Fruit fly (Drosophila melanogaster): ENCODE results near the gene Ost48.
A peak's percentile ranks its signal among the peaks of the same experiment; 100 is the strongest.

Gene Ost48

dm6 chrX:9133577-9134240 lies 24.6 kb downstream of the Ost48 start (continued):
- peak; percentile 92 for TF ChIP-seq grn (GFP tag; optimal IDR thresholded peaks at IDR 0.05)
- TF ChIP-seq CG5180 (GFP tag; optimal IDR thresholded peaks at IDR 0.05) = peak; percentile 37
- TF ChIP-seq insv (GFP tag; optimal IDR thresholded peaks at IDR 0.05) = peak in 1 of 2 experiments; percentile 83
- peak; percentile 11 for TF ChIP-seq cad (GFP tag; optimal IDR thresholded peaks at IDR 0.05)

- peak; percentile 84 for TF ChIP-seq cad (GFP tag; optimal IDR thresholded peaks at IDR 0.05)
- TF ChIP-seq CG5180 (GFP tag; optimal IDR thresholded peaks at IDR 0.05) = peak; percentile 30
- no peak for TF ChIP-seq h (optimal IDR thresholded peaks at IDR 0.05)
- TF ChIP-seq CG4360 (GFP tag; IDR thresholded peaks at IDR 0.05) = peak; percentile 95
- TF ChIP-seq CG6791 (GFP tag; IDR thresholded peaks at IDR 0.05; ENCODE audit: partially characterized antibody) = peak; percentile 13; the same call in 1 of the 3 replicates
- peak; percentile 94 for TF ChIP-seq zf30C (GFP tag; optimal IDR thresholded peaks at IDR 0.05)
- TF ChIP-seq CG15696 (tag; optimal IDR thresholded peaks at IDR 0.05) = no peak
- no peak for TF ChIP-seq Pdp1 (GFP tag; optimal IDR thresholded peaks at IDR 0.05)
- TF ChIP-seq CG30403 (GFP tag; optimal IDR thresholded peaks at IDR 0.05) = no peak
- TF ChIP-seq Xrp1 (GFP tag; IDR thresholded peaks at IDR 0.05) = no peak
- TF ChIP-seq CG9797 (GFP tag; optimal IDR thresholded peaks at IDR 0.05) = no peak
- no peak for TF ChIP-seq CG8765 (GFP tag; IDR thresholded peaks at IDR 0.05)
- TF ChIP-seq onecut (GFP tag; IDR thresholded peaks at IDR 0.05) = no peak
- no peak for TF ChIP-seq pnt (GFP tag; optimal IDR thresholded peaks at IDR 0.05)
- no peak for TF ChIP-seq Ada2b (GFP tag; IDR thresholded peaks at IDR 0.05)
- TF ChIP-seq vnd (GFP tag; IDR thresholded peaks at IDR 0.05; ENCODE audit: partially characterized antibody) = no peak
- no peak for TF ChIP-seq schlank (tag; optimal IDR thresholded peaks at IDR 0.05)
- no peak for TF ChIP-seq sisA (GFP tag; IDR thresholded peaks at IDR 0.05)
- TF ChIP-seq CG9609 (GFP tag; optimal IDR thresholded peaks at IDR 0.05) = no peak
- no peak for TF ChIP-seq lov (optimal IDR thresholded peaks at IDR 0.05)
- no peak for TF ChIP-seq lov (GFP tag; IDR thresholded peaks at IDR 0.05)
- no peak for TF ChIP-seq fd96Cb (tag; optimal IDR thresholded peaks at IDR 0.05)
- no peak for TF ChIP-seq twi (tag; optimal IDR thresholded peaks at IDR 0.05)
- no peak for TF ChIP-seq CG12219 (GFP tag; optimal IDR thresholded peaks at IDR 0.05)
- TF ChIP-seq CG7556 (GFP tag; optimal IDR thresholded peaks at IDR 0.05) = no peak
- TF ChIP-seq CG1603 (tag; optimal IDR thresholded peaks at IDR 0.05) = peak; percentile 14
- no peak for TF ChIP-seq CG15601 (tag; optimal IDR thresholded peaks at IDR 0.05)
- no peak for TF ChIP-seq CG10654 (GFP tag; optimal IDR thresholded peaks at IDR 0.05)
- peak; percentile 43 for TF ChIP-seq sens (GFP tag)
- peak in 1 of 2 experiments; percentile 86 for TF ChIP-seq tll (GFP tag; optimal IDR thresholded peaks at IDR 0.05)
- TF ChIP-seq CG2116 (GFP tag; optimal IDR thresholded peaks at IDR 0.05) = no peak
- no peak for TF ChIP-seq CG4820 (GFP tag; optimal IDR thresholded peaks at IDR 0.05)
- TF ChIP-seq insv (GFP tag; optimal IDR thresholded peaks at IDR 0.05) = peak in 1 of 2 experiments; percentile 14
- no peak for TF ChIP-seq ttk (GFP tag; IDR thresholded peaks at IDR 0.05)
- no peak for TF ChIP-seq CG42726 (GFP tag; IDR thresholded peaks at IDR 0.05; ENCODE audit: partially characterized antibody)
- TF ChIP-seq CG31224 (GFP tag; IDR thresholded peaks at IDR 0.05) = no peak
- peak; percentile 52 for TF ChIP-seq oc (tag; optimal IDR thresholded peaks at IDR 0.05)
- no peak for TF ChIP-seq NC2β (GFP tag; optimal IDR thresholded peaks at IDR 0.05)
- TF ChIP-seq CG3065 (GFP tag; optimal IDR thresholded peaks at IDR 0.05) = no peak
- no peak for TF ChIP-seq CG10147 (GFP tag; optimal IDR thresholded peaks at IDR 0.05)
- TF ChIP-seq crc (GFP tag; optimal IDR thresholded peaks at IDR 0.05) = no peak
- no peak for TF ChIP-seq ken (GFP tag; IDR thresholded peaks at IDR 0.05)
- TF ChIP-seq CG32767 (GFP tag; IDR thresholded peaks at IDR 0.05) = no peak
- no peak for TF ChIP-seq CG7928 (GFP tag; optimal IDR thresholded peaks at IDR 0.05)
- TF ChIP-seq kah (GFP tag; optimal IDR thresholded peaks at IDR 0.05) = no peak
- peak; percentile 82 for TF ChIP-seq kni (GFP tag; optimal IDR thresholded peaks at IDR 0.05)
Observed at dm6 chrX:9132589-9133237, 25.6 kb downstream of the Ost48 start.
